Worm (Caenorhabditis elegans) whole organism, early embryonic: Measurements from ENCODE around the gene glt-3.

Experiments
- F13C5.2 ChIP-seq: sonication (generic microtip); optimal IDR thresholded peaks from 2 replicates; lab custom pipeline; 2017; ENCODE audit warnings: mild to moderate bottlenecking, missing genetic modification characterization, inconsistent platforms, missing compliant biosample characterization
- ama-1 ChIP-seq: fragments of 150-350 bp; optimal IDR thresholded peaks from 2 replicates; lab custom pipeline; 2014
- ceh-36 ChIP-seq: sonication (generic microtip); optimal IDR thresholded peaks from 2 replicates; lab custom pipeline; 2016; ENCODE audit warnings: missing genetic modification characterization, inconsistent platforms, missing compliant biosample characterization
- ets-7 ChIP-seq: sonication (generic microtip); optimal IDR thresholded peaks from 2 replicates; lab custom pipeline; 2016; ENCODE audit warnings: missing genotype, missing genetic modification characterization, missing compliant biosample characterization
- flt-1 ChIP-seq: fragments of 200-800 bp; sonication (Bioruptor generic); IDR thresholded peaks from 2 replicates; pipeline ENCODE4 v1.3.6; 2022; ENCODE audit warnings: missing genetic modification characterization, missing compliant biosample characterization
- hmg-4 ChIP-seq: fragments of 200-800 bp; sonication (Bioruptor generic); optimal IDR thresholded peaks from 2 replicates; lab custom pipeline; 2018; ENCODE audit warnings: mild to moderate bottlenecking, missing genetic modification characterization, missing compliant biosample characterization
- hnd-1 ChIP-seq: sonication (generic microtip); optimal IDR thresholded peaks from 2 replicates; lab custom pipeline; 2016; ENCODE audit warnings: missing genetic modification characterization, missing compliant biosample characterization
- scrt-1 ChIP-seq: fragments of 200-800 bp; sonication (Bioruptor generic); IDR thresholded peaks from 2 replicates; pipeline ENCODE4 v1.3.6; 2022; ENCODE audit warnings: missing genetic modification characterization, missing compliant biosample characterization

DNA sequence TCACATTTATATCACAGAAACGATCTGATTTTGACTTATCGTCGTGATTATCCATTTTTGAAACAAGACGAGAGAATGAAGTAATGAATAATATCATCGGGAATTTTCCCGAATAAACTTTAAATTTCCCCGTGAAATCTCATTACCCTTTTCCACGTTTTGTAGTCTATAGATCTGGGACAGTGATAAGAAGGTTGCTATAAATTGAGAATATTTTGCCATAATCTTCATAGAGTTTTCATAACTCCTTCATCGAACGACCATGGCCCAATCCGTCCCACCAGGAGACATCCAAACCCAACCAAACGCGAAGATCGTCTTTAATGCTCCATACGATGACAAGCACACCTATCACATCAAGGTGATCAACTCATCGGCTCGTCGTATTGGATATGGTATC is 34.9 kb upstream of the glt-3 start, which contains the start of the genes C04G2.5 and msp-36:
- no peak for TF ChIP-seq ceh-36 (tag; lab: Kevin White, UChicago)
- TF ChIP-seq hmg-4 = no peak
- no peak for TF ChIP-seq ama-1 (lab: Kevin White, UChicago)
- no peak for TF ChIP-seq scrt-1 (GFP tag; lab: Robert Waterston, UW)
- no peak for TF ChIP-seq F13C5.2
- TF ChIP-seq ets-7 (tag; lab: Kevin White, UChicago) = no peak
- TF ChIP-seq hnd-1 (tag; lab: Kevin White, UChicago) = no peak
- no peak for TF ChIP-seq flt-1 (GFP tag; lab: Robert Waterston, UW)
